Worm (Caenorhabditis elegans): ENCODE data around the gene trd-1.

DNA sequence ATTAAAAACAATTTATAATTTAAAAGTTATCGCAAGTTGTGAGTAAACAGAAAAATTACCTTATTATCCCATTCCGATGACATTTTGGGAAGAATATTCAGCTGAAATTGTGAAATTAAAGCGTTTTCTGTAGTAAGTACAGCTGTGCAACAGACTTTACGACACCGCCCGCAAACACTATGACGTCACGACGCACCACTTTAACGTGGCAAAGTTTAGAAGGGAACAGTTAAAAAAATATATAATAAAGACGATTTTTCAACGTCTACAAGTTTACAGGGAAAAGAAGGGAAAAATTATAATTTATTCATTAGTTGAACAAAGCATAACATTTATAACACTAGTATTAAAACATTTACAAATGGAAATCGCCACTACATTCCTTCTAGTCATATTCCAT, 32.2 kb upstream of the trd-1 start, which contains the start of gene F08F8.9:
- no peak for TF ChIP-seq sox-4 (tag; optimal IDR thresholded peaks at IDR 0.05)
- TF ChIP-seq egl-13 (tag; optimal IDR thresholded peaks at IDR 0.05): no peak
- TF ChIP-seq ceh-90 (tag; optimal IDR thresholded peaks at IDR 0.05): no peak
- TF ChIP-seq hlh-4 (tag; optimal IDR thresholded peaks at IDR 0.05): no peak
- no peak for TF ChIP-seq lin-39 (tag; optimal IDR thresholded peaks at IDR 0.05)
- no peak for TF ChIP-seq zag-1 (tag; optimal IDR thresholded peaks at IDR 0.05)
- no peak for TF ChIP-seq snpc-4 (tag; optimal IDR thresholded peaks at IDR 0.05)
- TF ChIP-seq aly-2 (tag; optimal IDR thresholded peaks at IDR 0.05): no peak
- no peak for TF ChIP-seq skn-1 (tag; optimal IDR thresholded peaks at IDR 0.05)

Data from whole organism, L1 larva.